Worm (Caenorhabditis elegans) whole organism, L3 larva: Measurements from ENCODE around the gene F53C3.4.

Source experiments
- R02D3.7 ChIP-seq: fragments of 150-350 bp; optimal IDR thresholded peaks from 2 replicates; lab custom pipeline; 2014; ENCODE audit warnings: missing biosample characterization, missing genetic modification characterization
- ama-1 ChIP-seq: fragments of 150-350 bp; optimal IDR thresholded peaks from 2 replicates; lab custom pipeline; 2018
- ceh-16 ChIP-seq: sonication (generic microtip); optimal IDR thresholded peaks from 2 replicates; lab custom pipeline; 2017; ENCODE audit warnings: missing biosample characterization, missing genetic modification characterization
- ceh-28 ChIP-seq: fragments of 150-350 bp; optimal IDR thresholded peaks from 2 replicates; lab custom pipeline; 2014; ENCODE audit warnings: missing biosample characterization, missing genetic modification reagents, missing genetic modification characterization
- eor-1 ChIP-seq, 2 experiments: fragments of 150-350 bp; optimal IDR thresholded peaks; 2 replicates each; lab custom pipeline; 2014 to 2018; ENCODE audit warnings: missing biosample characterization in 2 of 2, missing genetic modification characterization in 2 of 2
- fkh-10 ChIP-seq: sonication (generic microtip); optimal IDR thresholded peaks from 2 replicates; lab custom pipeline; 2017; ENCODE audit warnings: missing biosample characterization, missing genetic modification reagents, missing genetic modification characterization
- jun-1 ChIP-seq: fragments of 150-350 bp; optimal IDR thresholded peaks from 2 replicates; lab custom pipeline; 2014; ENCODE audit warnings: missing biosample characterization, missing genetic modification reagents, missing genetic modification characterization
- lin-15B ChIP-seq: fragments of 150-350 bp; optimal IDR thresholded peaks from 2 replicates; lab custom pipeline; 2014; ENCODE audit warnings: missing biosample characterization, missing genetic modification characterization
- nhr-237 ChIP-seq: fragments of 150-350 bp; optimal IDR thresholded peaks from 2 replicates; lab custom pipeline; 2014; ENCODE audit warnings: missing biosample characterization, missing genetic modification characterization
- nhr-28 ChIP-seq: fragments of 150-350 bp; optimal IDR thresholded peaks from 2 replicates; lab custom pipeline; 2014; ENCODE audit warnings: missing biosample characterization, missing genetic modification characterization
- pha-4 ChIP-seq: fragments of 150-350 bp; optimal IDR thresholded peaks from 2 replicates; lab custom pipeline; 2014; ENCODE audit warnings: missing biosample characterization, missing genetic modification reagents, missing genetic modification characterization
- skn-1 ChIP-seq: fragments of 150-350 bp; optimal IDR thresholded peaks from 2 replicates; lab custom pipeline; 2014; ENCODE audit warnings: missing biosample characterization, missing genetic modification characterization
- snpc-4 ChIP-seq: fragments of 150-350 bp; optimal IDR thresholded peaks from 2 replicates; lab custom pipeline; 2014; ENCODE audit warnings: missing biosample characterization, missing genetic modification characterization

DNA sequence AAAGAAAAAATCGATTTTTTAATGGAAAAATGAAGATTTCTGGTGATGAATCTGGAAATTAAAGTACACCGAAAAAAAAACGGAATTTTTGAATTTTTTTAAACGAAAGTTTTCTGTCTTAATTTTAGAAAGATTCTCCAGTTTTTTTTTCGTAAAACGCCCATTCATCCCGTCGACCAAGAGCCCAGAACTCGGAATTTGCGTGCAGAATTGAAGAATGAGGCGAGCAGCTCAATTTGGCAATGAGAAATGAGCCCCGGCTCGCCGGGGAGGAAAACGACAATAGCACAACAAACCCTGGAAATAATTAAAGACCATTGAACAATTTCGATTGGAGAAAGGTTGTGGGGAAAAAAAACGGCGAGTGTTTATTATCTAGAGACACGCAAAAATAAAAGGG, 30.6 kb downstream of the F53C3.4 start:
- TF ChIP-seq lin-15B (no peak), ceh-16 (tag; lab: Kevin White, UChicago) (no peak), skn-1 (tag; lab: Kevin White, UChicago) (no peak), nhr-28 (tag; lab: Kevin White, UChicago) (no peak), ceh-28 (tag; lab: Kevin White, UChicago) (no peak), ama-1 (lab: Kevin White, UChicago) (no peak), eor-1 (tag; optimal IDR thresholded peaks at IDR 0.05; lab: Kevin White, UChicago) (no peak), pha-4 (no peak), R02D3.7 (no peak), snpc-4 (tag; lab: Kevin White, UChicago) (no peak), fkh-10 (no peak), jun-1 (tag; lab: Kevin White, UChicago) (no peak), nhr-237 (tag; lab: Kevin White, UChicago) (no peak)
